Fruit fly (Drosophila melanogaster) whole organism, prepupa: ENCODE data around the gene CG3156.
A peak's percentile ranks its signal among the peaks of the same experiment; 100 is the strongest.

ENCODE experiments used
- Blimp-1 ChIP-seq: fragments of 200-800 bp; sonication (Bioruptor generic); optimal IDR thresholded peaks from 3 replicates; lab custom pipeline; 2017; ENCODE audit warnings: missing biosample characterization, missing genetic modification characterization, mild to moderate bottlenecking, moderate library complexity, missing genetic modification reagents
- CG10631 ChIP-seq: fragments of 200-800 bp; sonication (Bioruptor generic); optimal IDR thresholded peaks from 2 replicates; lab custom pipeline; 2016; ENCODE audit warnings: missing biosample characterization, missing genetic modification characterization
- CG10669 ChIP-seq: fragments of 200-800 bp; sonication (Bioruptor generic); optimal IDR thresholded peaks from 3 replicates; lab custom pipeline; 2018; ENCODE audit warnings: missing biosample characterization, mild to moderate bottlenecking, missing genetic modification characterization, moderate library complexity
- CG11294 ChIP-seq: fragments of 200-800 bp; sonication (Bioruptor generic); IDR thresholded peaks from 2 replicates; pipeline ENCODE4 v1.3.6; 2022; ENCODE audit warnings: missing biosample characterization, missing genetic modification characterization
- CG11762 ChIP-seq: fragments of 200-800 bp; sonication (Bioruptor generic); optimal IDR thresholded peaks from 3 replicates; lab custom pipeline; 2016; ENCODE audit warnings: missing biosample characterization, missing genetic modification characterization; ENCODE audit not compliant: insufficient read depth
- CG1621 ChIP-seq: fragments of 200-800 bp; sonication (Bioruptor generic); optimal IDR thresholded peaks from 3 replicates; lab custom pipeline; 2018; ENCODE audit warnings: missing biosample characterization, mild to moderate bottlenecking, missing genetic modification characterization
- CG31627 ChIP-seq: fragments of 200-800 bp; sonication (Bioruptor generic); optimal IDR thresholded peaks from 3 replicates; lab custom pipeline; 2016; ENCODE audit warnings: missing biosample characterization, missing genetic modification characterization
- CG32006 ChIP-seq: fragments of 200-800 bp; sonication (Bioruptor generic); optimal IDR thresholded peaks from 3 replicates; lab custom pipeline; 2017; ENCODE audit warnings: missing biosample characterization, mild to moderate bottlenecking, missing genetic modification characterization
- CG3919 ChIP-seq: fragments of 200-800 bp; sonication (Bioruptor generic); optimal IDR thresholded peaks from 3 replicates; lab custom pipeline; 2016; ENCODE audit warnings: missing biosample characterization, missing genetic modification characterization
- CG4318 ChIP-seq: fragments of 200-800 bp; sonication (Bioruptor generic); optimal IDR thresholded peaks from 3 replicates; lab custom pipeline; 2017; ENCODE audit warnings: missing biosample characterization, mild to moderate bottlenecking, missing genetic modification characterization
- CG6163 ChIP-seq: fragments of 200-800 bp; sonication (Bioruptor generic); IDR thresholded peaks from 3 replicates; pipeline ENCODE4 v1.3.6; 2022; ENCODE audit warnings: missing biosample characterization, missing genetic modification characterization
- CG6808 ChIP-seq: fragments of 200-800 bp; sonication (Bioruptor generic); optimal IDR thresholded peaks from 3 replicates; lab custom pipeline; 2017; ENCODE audit warnings: missing biosample characterization, missing genetic modification characterization, mild to moderate bottlenecking, moderate library complexity, missing genetic modification reagents
- CG6854 ChIP-seq: fragments of 200-800 bp; sonication (Bioruptor generic); optimal IDR thresholded peaks from 2 replicates; lab custom pipeline; 2017; ENCODE audit warnings: missing biosample characterization, mild to moderate bottlenecking, missing genetic modification characterization
- CG7368 ChIP-seq: fragments of 200-800 bp; sonication (Bioruptor generic); optimal IDR thresholded peaks from 3 replicates; lab custom pipeline; 2016; ENCODE audit warnings: missing biosample characterization, missing genetic modification characterization
- CG9139 ChIP-seq: fragments of 200-800 bp; sonication (Bioruptor generic); optimal IDR thresholded peaks from 3 replicates; lab custom pipeline; 2017; ENCODE audit warnings: missing biosample characterization, mild to moderate bottlenecking, missing genetic modification characterization
- Eip75B ChIP-seq: fragments of 200-800 bp; sonication (Bioruptor generic); optimal IDR thresholded peaks from 3 replicates; lab custom pipeline; 2016; ENCODE audit warnings: missing biosample characterization, missing genetic modification characterization
- Eip78C ChIP-seq: fragments of 200-800 bp; sonication (Bioruptor generic); peaks from one replicate; lab custom pipeline; 2016; ENCODE audit warnings: missing biosample characterization, missing genetic modification characterization
- Ets21C ChIP-seq: fragments of 200-800 bp; sonication (Bioruptor generic); optimal IDR thresholded peaks from 3 replicates; lab custom pipeline; 2016; ENCODE audit warnings: missing biosample characterization, missing genetic modification characterization
- Gug ChIP-seq: fragments of 200-800 bp; sonication (Bioruptor generic); IDR thresholded peaks from 2 replicates; pipeline ENCODE4 v1.3.6; 2022; ENCODE audit warnings: missing biosample characterization, missing genetic modification characterization
- Hr39 ChIP-seq: fragments of 200-800 bp; sonication (Bioruptor generic); optimal IDR thresholded peaks from 2 replicates; lab custom pipeline; 2016; ENCODE audit warnings: missing biosample characterization, missing genetic modification characterization
- Lpt ChIP-seq: fragments of 200-800 bp; sonication (Bioruptor generic); optimal IDR thresholded peaks from 3 replicates; lab custom pipeline; 2016; ENCODE audit warnings: missing biosample characterization, missing genetic modification characterization
- Met ChIP-seq: fragments of 200-800 bp; sonication (Bioruptor generic); optimal IDR thresholded peaks from 3 replicates; lab custom pipeline; 2016; ENCODE audit warnings: missing biosample characterization, missing genetic modification characterization
- OdsH ChIP-seq: fragments of 200-800 bp; sonication (Bioruptor generic); optimal IDR thresholded peaks from 3 replicates; lab custom pipeline; 2016; ENCODE audit warnings: missing biosample characterization, missing genetic modification characterization
- Smox ChIP-seq: fragments of 200-800 bp; sonication (Bioruptor generic); optimal IDR thresholded peaks from 3 replicates; lab custom pipeline; 2016; ENCODE audit warnings: missing biosample characterization, missing genetic modification characterization
- achi ChIP-seq: fragments of 200-800 bp; sonication (Bioruptor generic); optimal IDR thresholded peaks from 3 replicates; lab custom pipeline; 2016; ENCODE audit warnings: missing biosample characterization, missing genetic modification characterization
- dsx ChIP-seq: fragments of 200-800 bp; optimal IDR thresholded peaks from 3 replicates; lab custom pipeline; 2019; ENCODE audit warnings: missing biosample characterization, mild to moderate bottlenecking, missing genetic modification characterization, moderate library complexity; ENCODE audit not compliant: poor library complexity, severe bottlenecking
- eg ChIP-seq: fragments of 200-800 bp; sonication (Bioruptor generic); IDR thresholded peaks from 3 replicates; pipeline ENCODE4 v1.3.6; 2022; ENCODE audit warnings: missing biosample characterization, missing genetic modification characterization
- esn ChIP-seq: fragments of 200-800 bp; sonication (Bioruptor generic); optimal IDR thresholded peaks from 2 replicates; lab custom pipeline; 2016; ENCODE audit warnings: missing biosample characterization, mild to moderate bottlenecking, missing genetic modification characterization, moderate library complexity
- fd59A ChIP-seq: fragments of 200-800 bp; sonication (Bioruptor generic); optimal IDR thresholded peaks from 2 replicates; lab custom pipeline; 2017; ENCODE audit warnings: missing biosample characterization, mild to moderate bottlenecking, missing genetic modification characterization, missing genetic modification reagents
- fd85E ChIP-seq: fragments of 200-800 bp; sonication (Bioruptor generic); optimal IDR thresholded peaks from 3 replicates; lab custom pipeline; 2016; ENCODE audit warnings: missing biosample characterization, missing genetic modification characterization
- fkh ChIP-seq: fragments of 200-800 bp; sonication (Bioruptor generic); optimal IDR thresholded peaks from 3 replicates; lab custom pipeline; 2017; ENCODE audit warnings: missing biosample characterization, mild to moderate bottlenecking, missing genetic modification characterization, moderate library complexity
- pdm3 ChIP-seq: fragments of 200-800 bp; sonication (Bioruptor generic); optimal IDR thresholded peaks from 3 replicates; lab custom pipeline; 2016; ENCODE audit warnings: missing biosample characterization, missing genetic modification characterization
- svp ChIP-seq: fragments of 200-800 bp; sonication (Bioruptor generic); peaks from one replicate; lab custom pipeline; 2016; ENCODE audit warnings: missing biosample characterization, missing genetic modification characterization
- topi ChIP-seq: fragments of 200-800 bp; sonication (Bioruptor generic); optimal IDR thresholded peaks from 3 replicates; lab custom pipeline; 2016; ENCODE audit warnings: missing biosample characterization, missing genetic modification characterization
- vri ChIP-seq: fragments of 200-800 bp; sonication (Bioruptor generic); optimal IDR thresholded peaks from 3 replicates; lab custom pipeline; 2016; ENCODE audit warnings: missing biosample characterization, mild to moderate bottlenecking, missing genetic modification characterization

CG3156 gene

dm6 chrX:523179-523851 is 35.6 kb downstream of the CG3156 start, which contains the start of gene elav (continued):
- peak; percentile 96 for TF ChIP-seq dsx
- TF ChIP-seq Lpt (GFP tag; lab: Kevin White, UChicago), result peak; percentile 98
- peak; percentile 97 for TF ChIP-seq CG11762 (GFP tag; lab: Kevin White, UChicago)
- peak; percentile 98 for TF ChIP-seq svp
- TF ChIP-seq CG31627 (GFP tag; lab: Kevin White, UChicago), result peak; percentile 97
- TF ChIP-seq Eip78C, result peak; percentile 99
- TF ChIP-seq CG10631 (GFP tag; lab: Kevin White, UChicago), result peak; percentile 97
- TF ChIP-seq CG6808, result peak; percentile 98
- TF ChIP-seq CG6854, result peak; percentile 98
- TF ChIP-seq fd85E, result peak; percentile 94
- TF ChIP-seq esn (GFP tag; lab: Kevin White, UChicago), result peak; percentile 98
- peak; percentile 98 for TF ChIP-seq Gug
- TF ChIP-seq CG1621 (tag; lab: Kevin White, UChicago), result peak; percentile 94
- TF ChIP-seq OdsH, result peak; percentile 98
- TF ChIP-seq Blimp-1 (GFP tag; lab: Kevin White, UChicago), result peak; percentile 93
- peak; percentile 98 for TF ChIP-seq Smox (GFP tag; lab: Kevin White, UChicago)
- TF ChIP-seq CG10669 (GFP tag; lab: Kevin White, UChicago), result peak; percentile 97
- peak; percentile 96 for TF ChIP-seq CG7368 (GFP tag; lab: Kevin White, UChicago)
- peak; percentile 96 for TF ChIP-seq CG9139 (GFP tag; lab: Kevin White, UChicago)
- TF ChIP-seq CG3919 (GFP tag; lab: Kevin White, UChicago), result peak; percentile 97
- peak; percentile 97 for TF ChIP-seq fd59A (GFP tag; lab: Kevin White, UChicago)
- peak; percentile 98 for TF ChIP-seq Eip75B (GFP tag; lab: Kevin White, UChicago)
- peak; percentile 98 for TF ChIP-seq topi

- TF ChIP-seq esn (GFP tag; lab: Kevin White, UChicago) (peak; percentile 23), Eip78C (peak; percentile 41), vri (GFP tag; lab: Kevin White, UChicago) (no peak), CG31627 (GFP tag; lab: Kevin White, UChicago) (no peak), Met (no peak), dsx (peak; percentile 39), CG6163 (GFP tag; lab: Robert Waterston, UW) (peak; percentile 34; the same call in 1 of the 3 replicates), CG3919 (GFP tag; lab: Kevin White, UChicago) (peak; percentile 11), Blimp-1 (GFP tag; lab: Kevin White, UChicago) (no peak), CG32006 (GFP tag; lab: Kevin White, UChicago) (peak; percentile 10)
- TF ChIP-seq, all 60 proteins: peak for 6
Observed at dm6 chrX:524331-524730, 36.7 kb downstream of the CG3156 start.

dm6 chrX:525610-526009 is 37.9 kb downstream of the CG3156 start:
- no peak for TF ChIP-seq pdm3 (GFP tag; lab: Kevin White, UChicago)
- TF ChIP-seq Hr39 (GFP tag; lab: Kevin White, UChicago), result no peak
- no peak for TF ChIP-seq topi
- no peak for TF ChIP-seq CG6854
- TF ChIP-seq CG4318 (GFP tag; lab: Kevin White, UChicago), result no peak
- no peak for TF ChIP-seq svp
- no peak for TF ChIP-seq achi
- TF ChIP-seq CG11294 (GFP tag; lab: Robert Waterston, UW), result no peak
- no peak for TF ChIP-seq Blimp-1 (GFP tag; lab: Kevin White, UChicago)
- no peak for TF ChIP-seq fkh (GFP tag; lab: Kevin White, UChicago)
- TF ChIP-seq CG10631 (GFP tag; lab: Kevin White, UChicago), result no peak
- no peak for TF ChIP-seq eg (GFP tag; lab: Robert Waterston, UW)
- TF ChIP-seq Ets21C (GFP tag; lab: Kevin White, UChicago), result no peak
- no peak for TF ChIP-seq fd85E
